Fruit fly (Drosophila melanogaster): Measurements from ENCODE around the gene Shmt.

dm6 chrX:5880139-5880924 is 36.3 kb downstream of the Shmt start:
- TF ChIP-seq CG8478 (optimal IDR thresholded peaks at IDR 0.05) (no peak), CTCF (optimal IDR thresholded peaks at IDR 0.05) (no peak)
